Worm (Caenorhabditis elegans): ENCODE measurements around the gene F13H8.6.

ce11 chrII:6334745-6335260, 48.0 kb upstream of the F13H8.6 start:
- TF ChIP-seq nhr-25 (tag; optimal IDR thresholded peaks at IDR 0.05): no peak
- TF ChIP-seq nhr-23 (tag; optimal IDR thresholded peaks at IDR 0.05): no peak

Measured in whole organism, L3 larva.